Fruit fly (Drosophila melanogaster): ENCODE measurements around the gene not.

Gene not

dm6 chr3L:18609320-18609719 is 12.6 kb downstream of the not start, which contains the start of gene CG32201:
Gene CG32201 (plus strand): TSS chr3L:18609620.
- TF ChIP-seq CG34367 (tag; optimal IDR thresholded peaks at IDR 0.05): no peak
- no peak for TF ChIP-seq Ets98B (GFP tag; IDR thresholded peaks at IDR 0.05)
- no peak for TF ChIP-seq Pif1B (GFP tag; optimal IDR thresholded peaks at IDR 0.05)
- TF ChIP-seq fd96Ca (GFP tag; IDR thresholded peaks at IDR 0.05): no peak
- TF ChIP-seq rn (GFP tag; IDR thresholded peaks at IDR 0.05): no peak
- TF ChIP-seq CG13204 (GFP tag; optimal IDR thresholded peaks at IDR 0.05): no peak
- TF ChIP-seq Snoo (tag; optimal IDR thresholded peaks at IDR 0.05): no peak
- no peak for TF ChIP-seq CG12605 (GFP tag; IDR thresholded peaks at IDR 0.05)
- no peak for TF ChIP-seq gl (tag; optimal IDR thresholded peaks at IDR 0.05)
- no peak for TF ChIP-seq CG17806 (tag; optimal IDR thresholded peaks at IDR 0.05)
- no peak for TF ChIP-seq EcR (GFP tag; optimal IDR thresholded peaks at IDR 0.05)
- TF ChIP-seq CG14655 (GFP tag; optimal IDR thresholded peaks at IDR 0.05): no peak
- TF ChIP-seq Pif1A (GFP tag; optimal IDR thresholded peaks at IDR 0.05): no peak
- no peak for TF ChIP-seq CG15710 (tag; optimal IDR thresholded peaks at IDR 0.05)
- TF ChIP-seq CG10348 (GFP tag; IDR thresholded peaks at IDR 0.05): no peak

dm6 chr3L:18607162-18607561 is 14.8 kb downstream of the not start, which contains the start of gene CG18231:
Gene CG18231 (plus strand): TSS chr3L:18607462.
- TF ChIP-seq gl (tag; optimal IDR thresholded peaks at IDR 0.05) (no peak), D1 (tag; optimal IDR thresholded peaks at IDR 0.05) (no peak), Pif1B (GFP tag; optimal IDR thresholded peaks at IDR 0.05) (no peak), rn (GFP tag; IDR thresholded peaks at IDR 0.05) (no peak), CG4496 (GFP tag; IDR thresholded peaks at IDR 0.05) (no peak), CG14655 (GFP tag; optimal IDR thresholded peaks at IDR 0.05) (no peak), CG15710 (tag; optimal IDR thresholded peaks at IDR 0.05) (no peak), CG12605 (GFP tag; IDR thresholded peaks at IDR 0.05) (no peak), Ets98B (GFP tag; IDR thresholded peaks at IDR 0.05) (no peak), CG32121 (GFP tag; IDR thresholded peaks at IDR 0.05) (no peak), CG13204 (GFP tag; optimal IDR thresholded peaks at IDR 0.05) (no peak), CG10348 (GFP tag; IDR thresholded peaks at IDR 0.05) (no peak), Snoo (tag; optimal IDR thresholded peaks at IDR 0.05) (no peak), Pif1A (GFP tag; optimal IDR thresholded peaks at IDR 0.05) (no peak), EcR (GFP tag; optimal IDR thresholded peaks at IDR 0.05) (no peak), CG17806 (tag; optimal IDR thresholded peaks at IDR 0.05) (no peak), CG34367 (tag; optimal IDR thresholded peaks at IDR 0.05) (no peak), fd96Ca (GFP tag; IDR thresholded peaks at IDR 0.05) (no peak)

- no peak for TF ChIP-seq CG12605 (GFP tag; IDR thresholded peaks at IDR 0.05)
- no peak for TF ChIP-seq gl (tag; optimal IDR thresholded peaks at IDR 0.05)
These were observed 16.8 kb downstream of the not start, which contains the start of gene CG18233 for dm6 chr3L:18605172-18605571. Gene CG18233 (plus strand): TSS chr3L:18605472.

dm6 chr3L:18603125-18603524 is 18.8 kb downstream of the not start, which contains the start of gene CG18234:
Gene CG18234 (plus strand): TSS chr3L:18603425.
- TF ChIP-seq Pif1A (GFP tag; optimal IDR thresholded peaks at IDR 0.05) (no peak), CG8159 (tag; optimal IDR thresholded peaks at IDR 0.05) (no peak), CG9948 (tag; optimal IDR thresholded peaks at IDR 0.05) (no peak), CG10348 (GFP tag; IDR thresholded peaks at IDR 0.05) (no peak), CG13204 (GFP tag; optimal IDR thresholded peaks at IDR 0.05) (no peak), CG15710 (tag; optimal IDR thresholded peaks at IDR 0.05) (no peak), gl (tag; optimal IDR thresholded peaks at IDR 0.05) (no peak), CG17806 (tag; optimal IDR thresholded peaks at IDR 0.05) (no peak), Pif1B (GFP tag; optimal IDR thresholded peaks at IDR 0.05) (no peak), CG8301 (tag; optimal IDR thresholded peaks at IDR 0.05) (no peak), CG34367 (tag; optimal IDR thresholded peaks at IDR 0.05) (no peak), CG4496 (GFP tag; IDR thresholded peaks at IDR 0.05) (no peak), CG12605 (GFP tag; IDR thresholded peaks at IDR 0.05) (no peak), Snoo (tag; optimal IDR thresholded peaks at IDR 0.05) (no peak), fd96Ca (GFP tag; IDR thresholded peaks at IDR 0.05) (no peak), CG32121 (GFP tag; IDR thresholded peaks at IDR 0.05) (no peak), CG14655 (GFP tag; optimal IDR thresholded peaks at IDR 0.05) (no peak)

- no peak for TF ChIP-seq EcR (GFP tag; optimal IDR thresholded peaks at IDR 0.05)
These were observed 28.3 kb downstream of the not start, which contains the start of gene term for dm6 chr3L:18593671-18594070. Gene term (minus strand): TSS chr3L:18593771.

dm6 chr3L:18588387-18588786 is 33.5 kb downstream of the not start, which contains the start of gene CG7271:
Gene CG7271 (plus strand): TSS chr3L:18588759.
- TF ChIP-seq CG17806 (tag; optimal IDR thresholded peaks at IDR 0.05) (no peak), CG13204 (GFP tag; optimal IDR thresholded peaks at IDR 0.05) (no peak), CG14655 (GFP tag; optimal IDR thresholded peaks at IDR 0.05) (no peak), CG8159 (tag; optimal IDR thresholded peaks at IDR 0.05) (no peak), Snoo (tag; optimal IDR thresholded peaks at IDR 0.05) (no peak), EcR (GFP tag; optimal IDR thresholded peaks at IDR 0.05) (no peak), gl (tag; optimal IDR thresholded peaks at IDR 0.05) (no peak), Ets98B (GFP tag; IDR thresholded peaks at IDR 0.05) (no peak), rn (GFP tag; IDR thresholded peaks at IDR 0.05) (no peak), Pif1A (GFP tag; optimal IDR thresholded peaks at IDR 0.05) (no peak), fd96Ca (GFP tag; IDR thresholded peaks at IDR 0.05) (no peak), CG8301 (tag; optimal IDR thresholded peaks at IDR 0.05) (no peak), CG32121 (GFP tag; IDR thresholded peaks at IDR 0.05) (no peak), CG15710 (tag; optimal IDR thresholded peaks at IDR 0.05) (no peak), CG10348 (GFP tag; IDR thresholded peaks at IDR 0.05) (no peak)

Measured in whole organism, pupa.